Fruit fly (Drosophila melanogaster): ENCODE measurements around the gene CG42266.

CG42266 gene

dm6 chr2L:16299466-16300311 is 40.5 kb downstream of the CG42266 start, which contains the start of the genes heix and CG17328 (continued):
- peak; percentile 58 for TF ChIP-seq CG12155 (GFP tag; optimal IDR thresholded peaks at IDR 0.05)
- no peak for TF ChIP-seq eve (GFP tag; optimal IDR thresholded peaks at IDR 0.05)
- TF ChIP-seq CG12071 (GFP tag; optimal IDR thresholded peaks at IDR 0.05) = no peak
- peak; percentile 73 for TF ChIP-seq CG15479 (GFP tag; optimal IDR thresholded peaks at IDR 0.05)
- TF ChIP-seq esg (GFP tag; conservative IDR thresholded peaks at IDR 0.05) = peak; percentile 59
- peak; percentile 84 for TF ChIP-seq NFAT (GFP tag; IDR thresholded peaks at IDR 0.05)
- TF ChIP-seq Hmr (GFP tag; optimal IDR thresholded peaks at IDR 0.05) = no peak
- TF ChIP-seq en (GFP tag; optimal IDR thresholded peaks at IDR 0.05) = no peak
- TF ChIP-seq tll (GFP tag; optimal IDR thresholded peaks at IDR 0.05) = peak in 1 of 2 experiments; percentile 50
- TF ChIP-seq CG4404 (GFP tag; IDR thresholded peaks at IDR 0.05) = peak; percentile 54
- peak; percentile 44 for TF ChIP-seq CG12219 (GFP tag; optimal IDR thresholded peaks at IDR 0.05)
- TF ChIP-seq Sox100B (GFP tag; optimal IDR thresholded peaks at IDR 0.05) = peak; percentile 70
- TF ChIP-seq CG15269 (tag; optimal IDR thresholded peaks at IDR 0.05) = no peak
- no peak; the same call in 1 of the 2 replicates for TF ChIP-seq CG11696 (GFP tag; IDR thresholded peaks at IDR 0.05)
- TF ChIP-seq Doc2 (GFP tag; IDR thresholded peaks at IDR 0.05) = no peak
- TF ChIP-seq CG7786 (GFP tag; optimal IDR thresholded peaks at IDR 0.05) = peak; percentile 56
- no peak for TF ChIP-seq CG8478 (optimal IDR thresholded peaks at IDR 0.05)
- no peak for TF ChIP-seq gsb (GFP tag; IDR thresholded peaks at IDR 0.05)
- TF ChIP-seq hbn (GFP tag; IDR thresholded peaks at IDR 0.05; ENCODE audit: partially characterized antibody) = peak; percentile 25; the same call in 1 of the 2 replicates
- TF ChIP-seq mirr (GFP tag; optimal IDR thresholded peaks at IDR 0.05) = peak; percentile 37
- peak in 1 of 3 experiments; percentile 70 for TF ChIP-seq lola (GFP tag; optimal IDR thresholded peaks at IDR 0.05)
- peak; percentile 37 for TF ChIP-seq CG3407 (GFP tag; optimal IDR thresholded peaks at IDR 0.05)
- TF ChIP-seq CG8281 (tag; optimal IDR thresholded peaks at IDR 0.05) = peak; percentile 39
- peak; percentile 76 for TF ChIP-seq Hsf (GFP tag; optimal IDR thresholded peaks at IDR 0.05)
- peak; percentile 57 for TF ChIP-seq CG8944 (GFP tag; optimal IDR thresholded peaks at IDR 0.05)
- no peak for TF ChIP-seq Dref (GFP tag; IDR thresholded peaks at IDR 0.05)
- no peak for TF ChIP-seq chinmo (GFP tag; IDR thresholded peaks at IDR 0.05; ENCODE audit: partially characterized antibody)
- TF ChIP-seq CG16815 (GFP tag; optimal IDR thresholded peaks at IDR 0.05) = peak; percentile 67
- TF ChIP-seq CG2678 (tag; optimal IDR thresholded peaks at IDR 0.05) = no peak
- peak; percentile 84 for TF ChIP-seq lilli (GFP tag; optimal IDR thresholded peaks at IDR 0.05)
- no peak for TF ChIP-seq Scr (GFP tag; IDR thresholded peaks at IDR 0.05; ENCODE audit: partially characterized antibody)
- TF ChIP-seq Mad (GFP tag; optimal IDR thresholded peaks at IDR 0.05) = peak; percentile 69
- peak; percentile 93 for TF ChIP-seq Med (GFP tag)
- TF ChIP-seq Gug (GFP tag; IDR thresholded peaks at IDR 0.05) = peak; percentile 68; the same call in 2 of the 4 replicates
- TF ChIP-seq CG1792 (GFP tag; optimal IDR thresholded peaks at IDR 0.05) = peak; percentile 1
- no peak for TF ChIP-seq CG6175 (GFP tag; IDR thresholded peaks at IDR 0.05)
- TF ChIP-seq CG10979 (tag; optimal IDR thresholded peaks at IDR 0.05) = peak; percentile 45
- TF ChIP-seq CG14710 (tag; optimal IDR thresholded peaks at IDR 0.05) = peak; percentile 94
- peak; percentile 73 for TF ChIP-seq Meics (GFP tag; optimal IDR thresholded peaks at IDR 0.05)
- TF ChIP-seq h (optimal IDR thresholded peaks at IDR 0.05) = no peak
- TF ChIP-seq crc (GFP tag; optimal IDR thresholded peaks at IDR 0.05) = peak; percentile 57
- TF ChIP-seq nerfin-2 (GFP tag; IDR thresholded peaks at IDR 0.05; ENCODE audit: partially characterized antibody) = no peak
- TF ChIP-seq CG14965 (GFP tag; optimal IDR thresholded peaks at IDR 0.05; ENCODE audit: borderline replicate concordance) = no peak
- peak; percentile 43 for TF ChIP-seq CG15514 (GFP tag; optimal IDR thresholded peaks at IDR 0.05)
- TF ChIP-seq pita (GFP tag; optimal IDR thresholded peaks at IDR 0.05) = no peak
- TF ChIP-seq Max (GFP tag; optimal IDR thresholded peaks at IDR 0.05) = peak; percentile 60
- peak; percentile 88 to 89 for TF ChIP-seq Trl (optimal IDR thresholded peaks at IDR 0.05)
- TF ChIP-seq Trl (GFP tag; optimal IDR thresholded peaks at IDR 0.05) = peak; percentile 48
- TF ChIP-seq Adf1 (GFP tag; IDR thresholded peaks at IDR 0.05) = no peak

All from whole organism, embryonic.